Fruit fly (Drosophila melanogaster) whole organism, pupa: ENCODE results near the gene CG14990.

Source experiments
- CG10348 ChIP-seq: fragments of 200-800 bp; sonication (Bioruptor generic); IDR thresholded peaks from 2 replicates; pipeline ENCODE4 v1.3.6; 2022; ENCODE audit warnings: missing biosample characterization, missing genetic modification characterization
- CG13204 ChIP-seq: fragments of 200-800 bp; sonication (Bioruptor generic); optimal IDR thresholded peaks from 2 replicates; lab custom pipeline; 2018; ENCODE audit warnings: missing biosample characterization, mild to moderate bottlenecking, missing genetic modification characterization, moderate library complexity
- CG32121 ChIP-seq: fragments of 200-800 bp; sonication (Bioruptor generic); IDR thresholded peaks from 2 replicates; pipeline ENCODE4 v1.3.6; 2022; ENCODE audit warnings: missing biosample characterization, missing genetic modification characterization
- CG34367 ChIP-seq: fragments of 200-800 bp; sonication (Bioruptor generic); optimal IDR thresholded peaks from 2 replicates; lab custom pipeline; 2018; ENCODE audit warnings: missing biosample characterization, mild to moderate bottlenecking, missing genetic modification characterization
- CG8159 ChIP-seq: fragments of 200-800 bp; sonication (Bioruptor generic); optimal IDR thresholded peaks from 3 replicates; lab custom pipeline; 2018; ENCODE audit warnings: missing biosample characterization, mild to moderate bottlenecking, missing genetic modification characterization, moderate library complexity
- D1 ChIP-seq: fragments of 200-800 bp; sonication (Bioruptor generic); optimal IDR thresholded peaks from 2 replicates; lab custom pipeline; 2018; ENCODE audit warnings: missing biosample characterization, mild to moderate bottlenecking, missing genetic modification characterization, moderate library complexity
- Snoo ChIP-seq: fragments of 200-800 bp; sonication (Bioruptor generic); optimal IDR thresholded peaks from 3 replicates; lab custom pipeline; 2017; ENCODE audit warnings: missing biosample characterization, mild to moderate bottlenecking, missing genetic modification characterization, inconsistent platforms
- fd96Ca ChIP-seq: fragments of 200-800 bp; sonication (Bioruptor generic); IDR thresholded peaks from 3 replicates; pipeline ENCODE4 v1.3.6; 2022; ENCODE audit warnings: missing biosample characterization, missing genetic modification characterization
- gl ChIP-seq: fragments of 200-800 bp; sonication (Bioruptor generic); optimal IDR thresholded peaks from 2 replicates; lab custom pipeline; 2018; ENCODE audit warnings: missing biosample characterization, mild to moderate bottlenecking, missing genetic modification characterization

DNA sequence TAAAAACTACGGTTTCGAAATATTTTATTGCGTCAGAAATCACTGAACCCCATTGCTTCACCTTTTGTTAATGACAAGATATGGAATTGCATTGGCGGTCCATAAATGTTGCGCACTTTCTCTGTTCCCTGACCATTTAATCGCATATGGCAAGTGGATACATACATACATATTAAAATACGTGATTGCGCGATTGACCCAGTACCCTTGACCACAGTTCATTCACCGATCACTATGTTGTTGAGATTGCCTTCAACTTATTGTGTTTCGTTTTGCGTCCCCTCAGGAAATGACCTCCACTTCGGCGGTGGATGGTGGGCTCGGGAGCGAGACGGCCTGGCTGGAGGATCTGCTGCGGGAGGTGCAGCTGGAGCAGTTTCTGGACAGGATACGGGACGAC lies 17.2 kb downstream of the CG14990 start:
- TF ChIP-seq CG32121 (GFP tag; lab: Robert Waterston, UW) (no peak), D1 (no peak), CG34367 (tag; lab: Kevin White, UChicago) (no peak), Snoo (tag; lab: Kevin White, UChicago) (no peak), CG10348 (GFP tag; lab: Robert Waterston, UW) (no peak), fd96Ca (no peak), CG8159 (tag; lab: Kevin White, UChicago) (no peak), CG13204 (GFP tag; lab: Kevin White, UChicago) (no peak), gl (tag; lab: Kevin White, UChicago) (no peak)
